Worm (Caenorhabditis elegans) whole organism, L4/young adult: ENCODE measurements around the gene F58F12.1.

ENCODE experiments used
- W03F9.2 ChIP-seq: fragments of 150-350 bp; optimal IDR thresholded peaks from 2 replicates; lab custom pipeline; 2014; ENCODE audit warnings: missing biosample characterization, missing genetic modification characterization
- dao-5 ChIP-seq: sonication (generic microtip); optimal IDR thresholded peaks from 2 replicates; lab custom pipeline; 2016; ENCODE audit warnings: missing genotype, missing genetic modification characterization, moderate library complexity, missing compliant biosample characterization
- him-1 ChIP-seq: sonication (generic microtip); optimal IDR thresholded peaks from 2 replicates; lab custom pipeline; 2016; ENCODE audit warnings: missing genotype, missing genetic modification reagents, missing genetic modification characterization, missing compliant biosample characterization

DNA sequence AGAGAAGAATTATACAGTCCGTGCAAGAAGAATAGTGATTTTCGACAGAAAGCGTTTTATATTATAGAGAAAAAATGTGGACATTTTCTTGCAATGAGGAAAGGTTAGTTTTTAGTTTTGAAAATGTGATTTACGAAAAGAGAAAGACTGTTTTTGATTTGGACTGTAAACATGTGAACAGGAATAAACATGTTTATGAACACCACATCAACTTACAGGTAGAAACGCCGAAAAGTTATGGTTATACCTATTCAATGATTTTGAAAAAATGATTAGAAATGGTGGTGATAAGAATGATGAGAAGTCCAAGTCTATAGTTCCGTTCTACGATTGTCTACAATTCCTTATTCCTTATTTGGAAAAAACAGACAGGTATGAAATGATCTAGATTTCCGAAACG lies 38.9 kb upstream of the F58F12.1 start:
- TF ChIP-seq him-1 = no peak
- TF ChIP-seq W03F9.2 (tag; lab: Kevin White, UChicago) = no peak
- TF ChIP-seq dao-5 = no peak
